Worm (Caenorhabditis elegans) whole organism, L4/young adult: ENCODE results near the gene aqp-3.
"Not testable (repeated sequence)": the region's sequence is repeated elsewhere in the genome, so short reads cannot be mapped to it uniquely, and the experiment has no call there.

Source experiments
- W03F9.2 ChIP-seq: fragments of 150-350 bp; optimal IDR thresholded peaks from 2 replicates; lab custom pipeline; 2014; ENCODE audit warnings: missing biosample characterization, missing genetic modification characterization
- dao-5 ChIP-seq: sonication (generic microtip); optimal IDR thresholded peaks from 2 replicates; lab custom pipeline; 2016; ENCODE audit warnings: missing genotype, missing genetic modification characterization, moderate library complexity, missing compliant biosample characterization
- him-1 ChIP-seq: sonication (generic microtip); optimal IDR thresholded peaks from 2 replicates; lab custom pipeline; 2016; ENCODE audit warnings: missing genotype, missing genetic modification reagents, missing genetic modification characterization, missing compliant biosample characterization

Gene aqp-3

DNA sequence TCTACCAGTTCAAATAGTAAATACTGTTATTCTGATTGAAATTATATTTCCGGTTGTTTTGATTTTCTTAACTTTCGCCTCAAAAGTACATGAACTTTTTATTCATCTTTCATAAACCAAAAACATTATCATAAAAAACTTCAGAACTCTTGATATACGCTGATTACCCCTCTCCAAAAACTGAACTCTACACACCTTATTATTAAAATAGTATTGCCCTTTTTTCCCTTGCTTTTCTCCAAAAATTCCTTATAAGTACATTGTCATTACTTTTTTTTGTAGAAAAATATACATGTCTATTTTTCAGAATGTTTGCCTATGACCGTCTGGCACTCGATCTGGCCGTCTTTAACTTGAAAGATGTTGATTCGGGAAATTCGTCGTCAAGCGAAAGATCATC, 15.5 kb upstream of the aqp-3 start, which contains the start of gene Y43E12A.2:
TSS of gene Y43E12A.2 (plus strand) at position 301 of the 400 bp plus-strand sequence.
- TF ChIP-seq W03F9.2 (tag; lab: Kevin White, UChicago), result no peak
- TF ChIP-seq dao-5, result no peak
- no peak for TF ChIP-seq him-1 (tag; lab: Kevin White, UChicago)

- TF ChIP-seq him-1 (tag; lab: Kevin White, UChicago) (no peak), W03F9.2 (tag; lab: Kevin White, UChicago) (no peak), dao-5 (no peak)
Measured at ce11 chrIV:10980628-10981027, 14.4 kb upstream of the aqp-3 start.

- TF ChIP-seq him-1 (tag; lab: Kevin White, UChicago), result no peak
- no peak for TF ChIP-seq dao-5
- TF ChIP-seq W03F9.2 (tag; lab: Kevin White, UChicago), result no peak
Measured at ce11 chrIV:10979689-10980088, 13.4 kb upstream of the aqp-3 start.

- TF ChIP-seq him-1 (tag; lab: Kevin White, UChicago) (no peak), W03F9.2 (tag; lab: Kevin White, UChicago) (no peak), dao-5 (no peak)
Measured at ce11 chrIV:10978641-10979040, 12.4 kb upstream of the aqp-3 start.

ce11 chrIV:10975968-10976367, 9.7 kb upstream of the aqp-3 start:
- TF ChIP-seq him-1 (tag; lab: Kevin White, UChicago) (no peak), W03F9.2 (tag; lab: Kevin White, UChicago) (no peak), dao-5 (no peak)

DNA sequence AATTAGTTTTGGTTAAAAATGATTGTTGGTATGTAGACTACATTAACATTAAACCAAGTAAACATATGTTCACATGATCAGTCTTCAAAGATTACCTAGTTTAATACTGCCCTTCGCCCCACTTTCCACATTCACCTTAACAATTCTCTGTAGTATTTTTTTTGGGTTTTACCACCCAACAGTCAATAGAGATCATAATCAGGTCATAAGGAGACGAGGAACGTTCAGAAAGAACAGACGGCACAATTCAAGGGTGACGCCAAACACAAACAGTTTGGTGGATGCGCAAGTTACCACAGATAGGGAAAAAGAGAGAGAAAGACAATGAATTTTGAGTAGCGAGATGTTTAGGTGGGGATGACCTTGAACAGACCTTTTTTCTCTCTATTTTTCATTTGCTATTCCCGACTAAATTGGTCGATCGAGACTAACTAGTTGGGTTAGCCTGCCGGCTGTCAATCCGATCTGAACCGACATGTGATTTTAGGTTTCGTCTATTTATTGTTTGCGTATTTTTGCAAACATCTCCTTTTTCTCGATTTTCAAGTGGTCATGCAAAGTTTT, 5.5 kb upstream of the aqp-3 start:
- TF ChIP-seq him-1 (tag; lab: Kevin White, UChicago), result no peak
- no peak for TF ChIP-seq W03F9.2 (tag; lab: Kevin White, UChicago)
- no peak for TF ChIP-seq dao-5

- no peak for TF ChIP-seq him-1 (tag; lab: Kevin White, UChicago)
- TF ChIP-seq dao-5, result no peak
- no peak for TF ChIP-seq W03F9.2 (tag; lab: Kevin White, UChicago)
Measured at ce11 chrIV:10970767-10971166, 4.5 kb upstream of the aqp-3 start.

- TF ChIP-seq W03F9.2 (tag; lab: Kevin White, UChicago) (no peak), him-1 (tag; lab: Kevin White, UChicago) (no peak), dao-5 (no peak)
Measured at ce11 chrIV:10970333-10970732, 4.1 kb upstream of the aqp-3 start.

ce11 chrIV:10964688-10965087, 1.6 kb downstream of the aqp-3 start:
- no peak for TF ChIP-seq him-1 (tag; lab: Kevin White, UChicago)
- TF ChIP-seq W03F9.2 (tag; lab: Kevin White, UChicago), result no peak
- TF ChIP-seq dao-5, result no peak

DNA sequence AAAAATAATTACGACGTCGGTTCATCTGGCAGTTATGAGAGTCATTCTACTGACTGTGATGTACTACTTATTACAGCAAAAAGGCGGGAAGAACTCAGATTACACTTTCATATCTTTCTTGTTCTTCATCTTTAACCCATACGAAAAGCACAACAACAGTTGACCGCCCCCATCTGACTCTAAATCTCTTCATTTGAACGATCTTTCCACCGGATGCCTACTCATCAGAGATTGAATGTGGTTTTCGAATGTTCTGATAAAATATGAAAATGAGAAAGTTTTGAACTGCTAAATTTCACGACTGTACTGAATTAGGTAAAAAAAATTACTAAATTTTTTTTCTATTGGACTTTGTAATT, 8.1 kb downstream of the aqp-3 start, which contains the start of gene sri-19:
TSS of gene sri-19 (plus strand) at position 143 of the 359 bp plus-strand sequence.
- no peak for TF ChIP-seq W03F9.2 (tag; lab: Kevin White, UChicago)
- no peak for TF ChIP-seq him-1 (tag; lab: Kevin White, UChicago)
- TF ChIP-seq dao-5, result no peak

DNA sequence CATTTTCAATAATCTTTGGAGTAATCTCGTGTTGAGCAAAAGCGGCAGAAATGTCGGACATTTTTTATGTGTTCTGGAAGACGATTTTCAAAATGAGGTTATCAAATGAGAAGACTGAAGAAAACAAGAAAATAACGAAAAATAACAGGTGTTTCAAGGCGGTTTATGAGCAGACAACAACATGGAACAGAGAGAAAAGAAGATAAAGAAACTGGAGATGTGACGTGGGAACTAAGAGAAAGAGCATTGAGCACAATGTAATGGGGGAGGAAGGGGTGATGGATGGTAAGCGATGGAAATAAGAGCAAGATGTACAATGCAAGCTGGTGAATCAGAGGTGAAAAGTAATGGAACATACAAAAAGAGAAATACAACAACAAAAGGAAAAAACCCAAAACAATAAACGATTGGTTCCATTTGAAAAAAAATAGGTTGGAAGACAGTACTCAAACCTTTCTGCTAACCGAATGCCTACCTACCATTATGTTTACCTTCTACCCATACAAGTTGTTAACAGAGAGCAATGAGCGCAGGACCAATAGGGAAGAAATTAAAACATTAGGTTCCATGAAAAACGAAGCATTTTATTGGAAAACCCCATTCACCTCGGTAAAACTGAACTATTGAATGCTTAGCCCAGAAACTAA, 8.6 kb downstream of the aqp-3 start, which contains the start of gene Y69E1A.5:
TSS of gene Y69E1A.5 (minus strand) at position 73 of the 647 bp plus-strand sequence.
- TF ChIP-seq W03F9.2 (tag; lab: Kevin White, UChicago) (no peak), dao-5 (no peak), him-1 (tag; lab: Kevin White, UChicago) (no peak)

- not testable (repeated sequence) for TF ChIP-seq dao-5; him-1 (tag; lab: Kevin White, UChicago); W03F9.2 (tag; lab: Kevin White, UChicago)
Measured at ce11 chrIV:10954955-10955354, 11.3 kb downstream of the aqp-3 start, which contains the start of gene Y69E1A.4. Gene Y69E1A.4, plus strand, starts transcription at chrIV:10955255.

ce11 chrIV:10951997-10952396, 14.3 kb downstream of the aqp-3 start, which contains the start of gene Y69E1A.3:
Gene Y69E1A.3, plus strand, starts transcription at chrIV:10952297.
- no peak for TF ChIP-seq him-1 (tag; lab: Kevin White, UChicago)
- TF ChIP-seq dao-5, result no peak
- no peak for TF ChIP-seq W03F9.2 (tag; lab: Kevin White, UChicago)
